Fruit fly (Drosophila melanogaster) whole organism, prepupa: ENCODE data around the gene Pos.

Experiments used
- CG11902 ChIP-seq: fragments of 200-800 bp; sonication (Bioruptor generic); optimal IDR thresholded peaks from 3 replicates; lab custom pipeline; 2016; ENCODE audit warnings: missing biosample characterization, missing genetic modification characterization
- CG31627 ChIP-seq: fragments of 200-800 bp; sonication (Bioruptor generic); optimal IDR thresholded peaks from 3 replicates; lab custom pipeline; 2016; ENCODE audit warnings: missing biosample characterization, missing genetic modification characterization
- CG34406 ChIP-seq: fragments of 200-800 bp; sonication (Bioruptor generic); optimal IDR thresholded peaks from 3 replicates; lab custom pipeline; 2016; ENCODE audit warnings: missing biosample characterization, missing genetic modification characterization
- Eip93F ChIP-seq: fragments of 200-800 bp; sonication (Bioruptor generic); optimal IDR thresholded peaks from 2 replicates; lab custom pipeline; 2016; ENCODE audit warnings: missing biosample characterization, mild to moderate bottlenecking, missing genetic modification characterization
- Lpt ChIP-seq: fragments of 200-800 bp; sonication (Bioruptor generic); optimal IDR thresholded peaks from 3 replicates; lab custom pipeline; 2016; ENCODE audit warnings: missing biosample characterization, missing genetic modification characterization

- TF ChIP-seq Eip93F (GFP tag; lab: Kevin White, UChicago): no peak
- no peak for TF ChIP-seq Lpt (GFP tag; lab: Kevin White, UChicago)
- TF ChIP-seq CG31627 (GFP tag; lab: Kevin White, UChicago): no peak
- no peak for TF ChIP-seq CG11902 (GFP tag; lab: Kevin White, UChicago)
- TF ChIP-seq CG34406: no peak
Measured at dm6 chr3R:32046658-32047057, 8.5 kb downstream of the Pos start.
